Worm (Caenorhabditis elegans) whole organism, L1 larva: ENCODE measurements around the gene nish-1.
A peak's percentile ranks its signal among the peaks of the same experiment; 100 is the strongest.

ENCODE experiments used
- F16B12.6 ChIP-seq: fragments of 150-350 bp; optimal IDR thresholded peaks from 2 replicates; lab custom pipeline; 2014; ENCODE audit warnings: missing biosample characterization, missing genetic modification characterization
- Y116A8C.19 ChIP-seq: sonication (generic microtip); optimal IDR thresholded peaks from 2 replicates; lab custom pipeline; 2016; ENCODE audit warnings: missing compliant biosample characterization, missing genetic modification characterization, borderline replicate concordance
- blmp-1 ChIP-seq: fragments of 150-350 bp; optimal IDR thresholded peaks from 2 replicates; lab custom pipeline; 2014; ENCODE audit warnings: missing biosample characterization, missing genetic modification characterization
- ceh-82 ChIP-seq, 3 experiments: fragments of 150-350 bp in 1 of 3; sonication (generic microtip) in 2 of 3; optimal IDR thresholded peaks; 2 replicates each; lab custom pipeline; 2014 to 2017; ENCODE audit warnings: missing biosample characterization in 3 of 3, missing genetic modification characterization in 3 of 3
- ces-1 ChIP-seq: fragments of 150-350 bp; optimal IDR thresholded peaks from 2 replicates; lab custom pipeline; 2014; ENCODE audit warnings: missing biosample characterization, missing genetic modification reagents, missing genetic modification characterization
- dpl-1 ChIP-seq, 3 experiments: fragments of 150-350 bp in 2 of 3; sonication (generic microtip) in 1 of 3; optimal IDR thresholded peaks; 2 replicates each; lab custom pipeline; 2014 to 2017; ENCODE audit warnings: missing biosample characterization in 3 of 3, missing genetic modification characterization in 3 of 3, missing genetic modification reagents in 3 of 3
- dsc-1 ChIP-seq: sonication (generic microtip); optimal IDR thresholded peaks from 2 replicates; lab custom pipeline; 2016; ENCODE audit warnings: mild to moderate bottlenecking, missing genetic modification characterization, missing compliant biosample characterization
- efl-1 ChIP-seq, 4 experiments: fragments of 150-350 bp; optimal IDR thresholded peaks in 3 of 4; peaks in 1 of 4; 1 replicate in 1 of 4; 2 replicates in 3 of 4; lab custom pipeline; 2014; ENCODE audit warnings: missing biosample characterization in 2 of 4, missing genetic modification characterization in 2 of 4, missing genetic modification reagents in 2 of 4
- efl-3 ChIP-seq: fragments of 200-800 bp; sonication (Bioruptor generic); optimal IDR thresholded peaks from 2 replicates; lab custom pipeline; 2018; ENCODE audit warnings: mild to moderate bottlenecking, missing genetic modification characterization, missing compliant biosample characterization
- egl-13 ChIP-seq: sonication (generic microtip); optimal IDR thresholded peaks from 2 replicates; lab custom pipeline; 2016; ENCODE audit warnings: missing genotype, missing genetic modification reagents, missing genetic modification characterization, missing compliant biosample characterization
- egl-27 ChIP-seq, 2 experiments: fragments of 150-350 bp in 1 of 2; sonication (generic microtip); optimal IDR thresholded peaks; 3 replicates each; lab custom pipeline; 2017 to 2018; ENCODE audit warnings: missing biosample characterization in 2 of 2, missing genetic modification characterization in 2 of 2, missing genetic modification reagents in 2 of 2
- elt-3 ChIP-seq, 6 experiments: fragments of 150-350 bp in 1 of 6; sonication (generic microtip); optimal IDR thresholded peaks; 2 replicates each; lab custom pipeline; 2017 to 2018; ENCODE audit warnings: missing biosample characterization in 6 of 6, missing genetic modification characterization in 6 of 6, inconsistent platforms in 1 of 6
- ets-5 ChIP-seq: fragments of 200-800 bp; sonication (Bioruptor generic); IDR thresholded peaks from 2 replicates; pipeline ENCODE4 v1.3.6; 2022; ENCODE audit warnings: missing genetic modification characterization, missing compliant biosample characterization
- fkh-8 ChIP-seq: sonication (generic microtip); optimal IDR thresholded peaks from 2 replicates; lab custom pipeline; 2016; ENCODE audit warnings: mild to moderate bottlenecking, missing genetic modification characterization, missing compliant biosample characterization
- hlh-17 ChIP-seq: fragments of 200-800 bp; sonication (Bioruptor generic); optimal IDR thresholded peaks from 2 replicates; lab custom pipeline; 2018; ENCODE audit warnings: missing genetic modification characterization, mild to moderate bottlenecking, missing compliant biosample characterization, moderate library complexity, borderline replicate concordance
- isw-1 ChIP-seq: fragments of 200-800 bp; sonication (Bioruptor generic); IDR thresholded peaks from 2 replicates; pipeline ENCODE4 v1.3.6; 2022; ENCODE audit warnings: missing genetic modification characterization, missing compliant biosample characterization
- lin-13 ChIP-seq: fragments of 150-350 bp; optimal IDR thresholded peaks from 2 replicates; lab custom pipeline; 2014; ENCODE audit warnings: missing biosample characterization, missing genetic modification reagents, missing genetic modification characterization
- lin-14 ChIP-seq: fragments of 200-800 bp; sonication (Bioruptor generic); optimal IDR thresholded peaks from 2 replicates; lab custom pipeline; 2018; ENCODE audit warnings: mild to moderate bottlenecking, missing genetic modification characterization, moderate library complexity, missing compliant biosample characterization
- lir-3 ChIP-seq: sonication (generic microtip); optimal IDR thresholded peaks from 2 replicates; lab custom pipeline; 2016; ENCODE audit warnings: mild to moderate bottlenecking, missing genetic modification characterization, moderate library complexity, missing compliant biosample characterization; ENCODE audit not compliant: poor library complexity
- lsy-2 ChIP-seq, 2 experiments: fragments of 150-350 bp; optimal IDR thresholded peaks; 2 replicates each; lab custom pipeline; 2014; ENCODE audit warnings: missing biosample characterization in 2 of 2, missing genetic modification characterization in 2 of 2
- mdl-1 ChIP-seq, 2 experiments: fragments of 150-350 bp; optimal IDR thresholded peaks; 2 replicates each; lab custom pipeline; 2014 to 2017; ENCODE audit warnings: missing biosample characterization in 2 of 2, missing genetic modification characterization in 2 of 2, inconsistent platforms in 1 of 2
- mep-1 ChIP-seq: fragments of 150-350 bp; optimal IDR thresholded peaks from 2 replicates; lab custom pipeline; 2014; ENCODE audit warnings: missing biosample characterization, missing genetic modification characterization
- nhr-12 ChIP-seq: sonication (generic microtip); optimal IDR thresholded peaks from 2 replicates; lab custom pipeline; 2017; ENCODE audit warnings: missing biosample characterization, missing genetic modification characterization
- nhr-20 ChIP-seq: sonication (generic microtip); optimal IDR thresholded peaks from 2 replicates; lab custom pipeline; 2016; ENCODE audit warnings: mild to moderate bottlenecking, missing genetic modification characterization, missing compliant biosample characterization
- nhr-28 ChIP-seq: fragments of 150-350 bp; optimal IDR thresholded peaks from 2 replicates; lab custom pipeline; 2014; ENCODE audit warnings: missing biosample characterization, missing genetic modification characterization
- nhr-47 ChIP-seq: sonication (generic microtip); optimal IDR thresholded peaks from 2 replicates; lab custom pipeline; 2016; ENCODE audit warnings: mild to moderate bottlenecking, missing genetic modification characterization, moderate library complexity, missing compliant biosample characterization
- nhr-71 ChIP-seq: sonication (generic microtip); optimal IDR thresholded peaks from 2 replicates; lab custom pipeline; 2016; ENCODE audit warnings: mild to moderate bottlenecking, missing genetic modification characterization, moderate library complexity, missing compliant biosample characterization
- nhr-77 ChIP-seq: fragments of 150-350 bp; optimal IDR thresholded peaks from 2 replicates; lab custom pipeline; 2014; ENCODE audit warnings: missing biosample characterization, missing genetic modification characterization
- nhr-84 ChIP-seq: sonication (generic microtip); optimal IDR thresholded peaks from 2 replicates; lab custom pipeline; 2017; ENCODE audit warnings: missing biosample characterization, missing genetic modification characterization
- nhr-90 ChIP-seq: sonication (generic microtip); optimal IDR thresholded peaks from 2 replicates; lab custom pipeline; 2016; ENCODE audit warnings: mild to moderate bottlenecking, missing genetic modification characterization, missing compliant biosample characterization; ENCODE audit not compliant: poor library complexity
- pag-3 ChIP-seq: sonication (generic microtip); optimal IDR thresholded peaks from 2 replicates; lab custom pipeline; 2017; ENCODE audit warnings: missing genetic modification characterization, mild to moderate bottlenecking, missing compliant biosample characterization, antibody characterized with exemption, borderline replicate concordance; ENCODE audit not compliant: insufficient read depth
- pqm-1 ChIP-seq: sonication (generic microtip); optimal IDR thresholded peaks from 3 replicates; lab custom pipeline; 2017; ENCODE audit warnings: missing biosample characterization, missing genetic modification characterization
- rnt-1 ChIP-seq: sonication (generic microtip); optimal IDR thresholded peaks from 2 replicates; lab custom pipeline; 2016; ENCODE audit warnings: mild to moderate bottlenecking, missing genetic modification characterization, moderate library complexity, missing compliant biosample characterization
- skn-1 ChIP-seq: fragments of 150-350 bp; optimal IDR thresholded peaks from 2 replicates; lab custom pipeline; 2014; ENCODE audit warnings: missing biosample characterization, missing genetic modification characterization
- snpc-4 ChIP-seq: fragments of 150-350 bp; optimal IDR thresholded peaks from 2 replicates; lab custom pipeline; 2014; ENCODE audit warnings: missing biosample characterization, missing genetic modification characterization
- snu-23 ChIP-seq: sonication (generic microtip); optimal IDR thresholded peaks from 2 replicates; lab custom pipeline; 2016; ENCODE audit warnings: missing genetic modification characterization, missing compliant biosample characterization
- swsn-7 ChIP-seq: sonication (generic microtip); optimal IDR thresholded peaks from 2 replicates; lab custom pipeline; 2016; ENCODE audit warnings: missing genetic modification characterization, missing compliant biosample characterization
- unc-30 ChIP-seq: sonication (generic microtip); optimal IDR thresholded peaks from 2 replicates; lab custom pipeline; 2017; ENCODE audit warnings: missing biosample characterization, missing genetic modification characterization
- unc-62 ChIP-seq: fragments of 150-350 bp; optimal IDR thresholded peaks from 2 replicates; lab custom pipeline; 2014; ENCODE audit warnings: missing biosample characterization, missing genetic modification reagents, missing genetic modification characterization
- unc-86 ChIP-seq: sonication (generic microtip); optimal IDR thresholded peaks from 2 replicates; lab custom pipeline; 2016; ENCODE audit warnings: missing genetic modification characterization, missing compliant biosample characterization
- xbp-1 ChIP-seq: sonication (generic microtip); optimal IDR thresholded peaks from 2 replicates; lab custom pipeline; 2016; ENCODE audit warnings: missing genetic modification characterization, missing compliant biosample characterization
- zip-4 ChIP-seq: fragments of 200-800 bp; sonication (Bioruptor generic); optimal IDR thresholded peaks from 2 replicates; lab custom pipeline; 2018; ENCODE audit warnings: mild to moderate bottlenecking, missing genetic modification characterization, moderate library complexity, missing compliant biosample characterization
- ztf-11 ChIP-seq, 2 experiments: sonication (generic microtip); optimal IDR thresholded peaks; 2 replicates each; lab custom pipeline; 2016 to 2017; ENCODE audit warnings: missing genetic modification characterization in 2 of 2, missing biosample characterization in 1 of 2, missing compliant biosample characterization in 1 of 2
- ztf-4 ChIP-seq: fragments of 150-350 bp; optimal IDR thresholded peaks from 2 replicates; lab custom pipeline; 2014; ENCODE audit warnings: missing biosample characterization, missing genetic modification characterization

Gene nish-1

DNA sequence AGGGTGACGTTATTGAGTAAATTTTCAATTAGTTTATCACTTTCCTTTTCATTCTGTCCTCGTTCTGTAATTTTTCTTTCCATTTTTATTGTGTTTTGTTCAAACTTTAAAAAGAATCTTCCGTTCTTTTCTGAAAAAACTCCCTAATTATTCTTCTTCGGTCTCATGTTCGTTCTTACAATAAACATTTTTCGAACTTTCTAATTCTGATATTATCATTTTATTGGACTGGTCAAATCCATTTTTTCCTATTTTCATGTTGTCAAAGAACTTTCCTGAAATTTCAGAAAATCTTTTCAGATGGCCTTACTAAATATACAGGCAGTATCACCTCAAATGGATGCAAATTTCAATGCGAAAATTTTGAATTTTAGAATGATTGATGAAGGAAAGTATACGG is at the start of gene nish-1:
Gene nish-1 (plus strand): TSS at position 301 of the 400 bp plus-strand sequence.
- no peak for TF ChIP-seq lin-14 (GFP tag; lab: Kevin White, UChicago)
- TF ChIP-seq unc-86 (tag; lab: Kevin White, UChicago) = no peak

DNA sequence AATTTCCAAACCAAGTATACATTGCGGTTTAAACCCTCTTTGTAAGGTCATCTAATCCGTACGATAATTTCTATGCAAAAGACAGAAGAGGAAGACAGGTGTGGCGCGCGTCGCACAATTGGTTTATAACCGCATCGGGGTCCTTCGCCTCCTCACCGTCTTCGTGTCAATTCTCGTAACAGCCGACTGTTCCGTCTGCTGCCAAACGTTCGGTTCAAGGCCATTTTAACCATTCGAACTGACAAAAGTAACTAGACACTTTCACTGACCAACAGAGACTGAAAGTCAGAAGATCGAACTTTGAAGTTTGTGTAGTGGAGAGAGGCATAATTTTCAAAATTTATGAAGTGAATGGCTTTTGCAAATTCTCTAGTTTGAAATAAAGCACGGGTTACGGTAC is 48.2 kb upstream of the nish-1 start:
- TF ChIP-seq isw-1 (no peak), snu-23 (GFP tag; lab: Kevin White, UChicago) (no peak), mep-1 (tag; lab: Kevin White, UChicago) (peak; percentile 24), nhr-12 (tag; lab: Kevin White, UChicago) (no peak), Y116A8C.19 (no peak), blmp-1 (tag; lab: Kevin White, UChicago) (peak; percentile 63), lin-14 (GFP tag; lab: Kevin White, UChicago) (peak; percentile 19), ets-5 (no peak), elt-3 (tag; optimal IDR thresholded peaks at IDR 0.05; lab: Kevin White, UChicago) (no peak), hlh-17 (GFP tag; lab: Kevin White, UChicago) (no peak), dpl-1 (GFP tag; optimal IDR thresholded peaks at IDR 0.05; lab: Kevin White, UChicago) (no peak), snpc-4 (no peak), lir-3 (tag; lab: Kevin White, UChicago) (no peak), fkh-8 (tag; lab: Kevin White, UChicago) (no peak), unc-30 (tag; lab: Kevin White, UChicago) (no peak)

DNA sequence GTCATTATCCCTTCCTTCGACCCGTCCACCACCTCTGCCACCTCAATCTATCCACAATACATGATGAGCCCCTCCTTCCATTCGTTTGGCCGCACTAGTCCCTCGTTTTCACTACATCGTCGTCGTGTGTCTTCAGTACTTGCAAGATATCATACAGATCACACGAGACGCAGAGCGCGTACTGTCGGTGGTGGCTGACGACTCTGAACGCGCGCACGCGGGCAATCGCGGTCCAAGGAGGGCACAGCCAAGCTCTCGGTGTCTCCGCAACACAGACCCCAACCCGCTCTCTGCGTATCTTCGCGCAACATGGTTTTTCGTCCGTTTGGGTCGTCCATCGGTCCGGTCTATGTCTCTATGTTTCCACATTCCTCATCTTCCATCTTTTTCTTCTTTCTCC is 47.1 kb upstream of the nish-1 start:
- TF ChIP-seq zip-4 (GFP tag; lab: Kevin White, UChicago) (no peak), unc-86 (tag; lab: Kevin White, UChicago) (no peak), efl-3 (GFP tag; lab: Kevin White, UChicago) (no peak), efl-1 (optimal IDR thresholded peaks at IDR 0.05; lab: Kevin White, UChicago) (no peak), efl-1 (GFP tag; optimal IDR thresholded peaks at IDR 0.05 in 1 of 2; lab: Kevin White, UChicago) (no peak), ceh-82 (tag; optimal IDR thresholded peaks at IDR 0.05; lab: Kevin White, UChicago) (peak in 2 of 3 experiments; percentile 3 to 22), blmp-1 (tag; lab: Kevin White, UChicago) (peak; percentile 79), nhr-90 (no peak), egl-13 (no peak), elt-3 (tag; optimal IDR thresholded peaks at IDR 0.05; lab: Kevin White, UChicago) (no peak), nhr-71 (peak; percentile 8), nhr-47 (peak; percentile 4), nhr-20 (tag; lab: Kevin White, UChicago) (no peak), ztf-4 (tag; lab: Kevin White, UChicago) (no peak), swsn-7 (peak; percentile 8), egl-27 (tag; optimal IDR thresholded peaks at IDR 0.05; lab: Kevin White, UChicago) (no peak), dpl-1 (GFP tag; optimal IDR thresholded peaks at IDR 0.05; lab: Kevin White, UChicago) (no peak), ces-1 (GFP tag; lab: Kevin White, UChicago) (no peak), mdl-1 (tag; optimal IDR thresholded peaks at IDR 0.05; lab: Kevin White, UChicago) (peak in 1 of 2 experiments; percentile 38), snu-23 (GFP tag; lab: Kevin White, UChicago) (peak; percentile 14), xbp-1 (tag; lab: Kevin White, UChicago) (no peak), rnt-1 (tag; lab: Kevin White, UChicago) (peak; percentile 19), lin-14 (GFP tag; lab: Kevin White, UChicago) (peak; percentile 36), nhr-84 (tag; lab: Kevin White, UChicago) (no peak), skn-1 (tag; lab: Kevin White, UChicago) (peak; percentile 3), lin-13 (GFP tag; lab: Kevin White, UChicago) (no peak), ets-5 (no peak)

DNA sequence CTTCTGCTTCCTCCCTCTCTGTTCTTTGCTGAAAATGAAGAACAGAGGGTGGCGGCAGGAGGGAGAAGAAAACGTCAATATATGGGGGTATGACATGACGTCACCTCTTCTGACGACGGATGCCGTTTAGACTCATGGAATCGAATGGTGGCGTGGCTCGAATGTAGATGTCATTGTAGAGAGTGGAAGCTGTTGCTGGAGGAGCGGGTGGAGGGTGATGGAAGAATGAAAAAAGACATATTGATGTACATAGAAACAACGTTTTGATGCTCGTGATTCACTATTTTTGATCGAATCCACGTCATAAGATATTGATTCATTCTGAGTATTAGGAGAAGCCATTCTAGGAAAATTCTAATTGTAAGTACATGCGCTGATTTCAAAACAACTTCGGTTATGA is 45.1 kb upstream of the nish-1 start:
- TF ChIP-seq nhr-90 (no peak), unc-86 (tag; lab: Kevin White, UChicago) (peak; percentile 14), ztf-11 (tag; optimal IDR thresholded peaks at IDR 0.05; lab: Kevin White, UChicago) (peak in 1 of 2 experiments; percentile 27), egl-27 (tag; optimal IDR thresholded peaks at IDR 0.05; lab: Kevin White, UChicago) (no peak), hlh-17 (GFP tag; lab: Kevin White, UChicago) (no peak), pag-3 (tag; lab: Kevin White, UChicago) (no peak), nhr-77 (tag; lab: Kevin White, UChicago) (no peak), F16B12.6 (tag; lab: Kevin White, UChicago) (no peak), pqm-1 (tag; lab: Kevin White, UChicago) (no peak), dsc-1 (tag; lab: Kevin White, UChicago) (peak; percentile 67), rnt-1 (tag; lab: Kevin White, UChicago) (no peak), nhr-28 (tag; lab: Kevin White, UChicago) (no peak), nhr-71 (peak; percentile 57), unc-62 (GFP tag; lab: Kevin White, UChicago) (no peak), fkh-8 (tag; lab: Kevin White, UChicago) (peak; percentile 77), lsy-2 (tag; optimal IDR thresholded peaks at IDR 0.05; lab: Kevin White, UChicago) (peak in 1 of 2 experiments; percentile 17), dpl-1 (GFP tag; optimal IDR thresholded peaks at IDR 0.05; lab: Kevin White, UChicago) (no peak), nhr-47 (peak; percentile 66)
